Fruit fly (Drosophila melanogaster): Measurements from ENCODE around the gene ctp.

ctp gene

dm6 chrX:4666650-4667360 lies 20.8 kb upstream of the ctp start, which contains the start of gene CG3009 (continued):
- TF ChIP-seq CG8359 (GFP tag; optimal IDR thresholded peaks at IDR 0.05; ENCODE audit: borderline replicate concordance) (peak; percentile 89), CG1832 (GFP tag; optimal IDR thresholded peaks at IDR 0.05) (peak; percentile 38), CG7357 (GFP tag; IDR thresholded peaks at IDR 0.05) (peak; percentile 94), stwl (tag; optimal IDR thresholded peaks at IDR 0.05) (peak; percentile 26), ara (GFP tag; IDR thresholded peaks at IDR 0.05) (peak; percentile 94), zfh2 (GFP tag; optimal IDR thresholded peaks at IDR 0.05) (peak; percentile 98), CG17328 (GFP tag; IDR thresholded peaks at IDR 0.05) (peak; percentile 95), gem (tag; optimal IDR thresholded peaks at IDR 0.05) (peak; percentile 98), CG4424 (GFP tag; optimal IDR thresholded peaks at IDR 0.05) (peak; percentile 97), Hand (GFP tag; optimal IDR thresholded peaks at IDR 0.05) (peak; percentile 97), BtbVII (GFP tag; optimal IDR thresholded peaks at IDR 0.05) (peak; percentile 97), pros (GFP tag; optimal IDR thresholded peaks at IDR 0.05) (peak; percentile 78), Drgx (GFP tag; IDR thresholded peaks at IDR 0.05) (peak; percentile 98), CG11504 (tag; optimal IDR thresholded peaks at IDR 0.05) (peak; percentile 96), fd102C (GFP tag; optimal IDR thresholded peaks at IDR 0.05) (peak; percentile 5), ase (GFP tag; IDR thresholded peaks at IDR 0.05) (peak; percentile 96), cg (GFP tag; optimal IDR thresholded peaks at IDR 0.05) (peak; percentile 27), CG15011 (GFP tag; optimal IDR thresholded peaks at IDR 0.05) (peak; percentile 94), CG9609 (GFP tag; optimal IDR thresholded peaks at IDR 0.05) (peak; percentile 98), eve (GFP tag; optimal IDR thresholded peaks at IDR 0.05) (peak in 1 of 2 experiments; percentile 98), sisA (GFP tag; IDR thresholded peaks at IDR 0.05) (peak; percentile 97), vfl (GFP tag; optimal IDR thresholded peaks at IDR 0.05) (peak; percentile 96), GATAe (GFP tag; conservative IDR thresholded peaks at IDR 0.05) (peak; percentile 92), zf30C (GFP tag; optimal IDR thresholded peaks at IDR 0.05) (peak; percentile 16), her (GFP tag; optimal IDR thresholded peaks at IDR 0.05) (peak; percentile 97), CG10431 (GFP tag; optimal IDR thresholded peaks at IDR 0.05) (peak; percentile 85), CG2202 (tag; optimal IDR thresholded peaks at IDR 0.05) (peak; percentile 82), h (optimal IDR thresholded peaks at IDR 0.05) (no peak), CG7987 (GFP tag; optimal IDR thresholded peaks at IDR 0.05) (peak; percentile 94), Rx (GFP tag; IDR thresholded peaks at IDR 0.05) (peak; percentile 94), CG31365 (tag; optimal IDR thresholded peaks at IDR 0.05) (peak; percentile 92), hb (GFP tag; IDR thresholded peaks at IDR 0.05; ENCODE audit: partially characterized antibody) (no peak), scrt (GFP tag; optimal IDR thresholded peaks at IDR 0.05) (peak; percentile 95), Side (GFP tag; optimal IDR thresholded peaks at IDR 0.05) (peak; percentile 98), CG15514 (GFP tag; optimal IDR thresholded peaks at IDR 0.05) (peak; percentile 95), trem (tag; optimal IDR thresholded peaks at IDR 0.05) (peak; percentile 89), btn (GFP tag; optimal IDR thresholded peaks at IDR 0.05) (peak; percentile 95), Opbp (GFP tag; IDR thresholded peaks at IDR 0.05; ENCODE audit: partially characterized antibody) (0 out of 3 replicates have a peak, but pooled peaks have one; percentile 12), grn (GFP tag; optimal IDR thresholded peaks at IDR 0.05) (peak; percentile 79), CHES-1-like (GFP tag; optimal IDR thresholded peaks at IDR 0.05) (peak; percentile 99), CG15696 (tag; optimal IDR thresholded peaks at IDR 0.05) (peak; percentile 79), ssp (GFP tag; IDR thresholded peaks at IDR 0.05) (peak; percentile 90), CG15073 (GFP tag; optimal IDR thresholded peaks at IDR 0.05) (peak; percentile 69), CG9215 (GFP tag; IDR thresholded peaks at IDR 0.05) (peak; percentile 96), CG32532 (GFP tag; IDR thresholded peaks at IDR 0.05) (peak; percentile 99), tna (GFP tag; IDR thresholded peaks at IDR 0.05; ENCODE audit: partially characterized antibody) (no peak), sc (optimal IDR thresholded peaks at IDR 0.05) (no peak), sc (GFP tag; optimal IDR thresholded peaks at IDR 0.05) (peak; percentile 89), Med (GFP tag) (peak; percentile 100), nau (GFP tag; optimal IDR thresholded peaks at IDR 0.05) (peak; percentile 96)
